Worm (Caenorhabditis elegans) whole organism, early embryonic: Measurements from ENCODE around the gene Y43F8C.15.
"Not testable (repeated sequence)": the region's sequence is repeated elsewhere in the genome, so short reads cannot be mapped to it uniquely, and the experiment has no call there.

Experiments used
- B0310.2 ChIP-seq: sonication (generic microtip); optimal IDR thresholded peaks from 2 replicates; lab custom pipeline; 2016; ENCODE audit warnings: mild to moderate bottlenecking, missing genetic modification characterization, missing compliant biosample characterization
- F13C5.2 ChIP-seq: sonication (generic microtip); optimal IDR thresholded peaks from 2 replicates; lab custom pipeline; 2017; ENCODE audit warnings: mild to moderate bottlenecking, missing genetic modification characterization, inconsistent platforms, missing compliant biosample characterization
- aly-1 ChIP-seq: sonication (generic microtip); optimal IDR thresholded peaks from 2 replicates; lab custom pipeline; 2016; ENCODE audit warnings: missing genetic modification characterization, missing compliant biosample characterization
- ama-1 ChIP-seq: fragments of 150-350 bp; optimal IDR thresholded peaks from 2 replicates; lab custom pipeline; 2014
- ceh-13 ChIP-seq: fragments of 200-800 bp; sonication (Bioruptor generic); optimal IDR thresholded peaks from 2 replicates; lab custom pipeline; 2018; ENCODE audit warnings: mild to moderate bottlenecking, missing genetic modification characterization, missing compliant biosample characterization
- ceh-36 ChIP-seq: sonication (generic microtip); optimal IDR thresholded peaks from 2 replicates; lab custom pipeline; 2016; ENCODE audit warnings: missing genetic modification characterization, inconsistent platforms, missing compliant biosample characterization
- ets-7 ChIP-seq: sonication (generic microtip); optimal IDR thresholded peaks from 2 replicates; lab custom pipeline; 2016; ENCODE audit warnings: missing genotype, missing genetic modification characterization, missing compliant biosample characterization
- flt-1 ChIP-seq: fragments of 200-800 bp; sonication (Bioruptor generic); IDR thresholded peaks from 2 replicates; pipeline ENCODE4 v1.3.6; 2022; ENCODE audit warnings: missing genetic modification characterization, missing compliant biosample characterization
- hmbx-1 ChIP-seq: sonication (generic microtip); optimal IDR thresholded peaks from 2 replicates; lab custom pipeline; 2016; ENCODE audit warnings: mild to moderate bottlenecking, missing genetic modification characterization, missing compliant biosample characterization
- hmg-4 ChIP-seq: fragments of 200-800 bp; sonication (Bioruptor generic); optimal IDR thresholded peaks from 2 replicates; lab custom pipeline; 2018; ENCODE audit warnings: mild to moderate bottlenecking, missing genetic modification characterization, missing compliant biosample characterization
- hnd-1 ChIP-seq: sonication (generic microtip); optimal IDR thresholded peaks from 2 replicates; lab custom pipeline; 2016; ENCODE audit warnings: missing genetic modification characterization, missing compliant biosample characterization
- pes-1 ChIP-seq: fragments of 200-800 bp; sonication (Bioruptor generic); IDR thresholded peaks from 2 replicates; pipeline ENCODE4 v1.3.6; 2022; ENCODE audit warnings: missing genetic modification reagents, missing genetic modification characterization, missing compliant biosample characterization
- scrt-1 ChIP-seq: fragments of 200-800 bp; sonication (Bioruptor generic); IDR thresholded peaks from 2 replicates; pipeline ENCODE4 v1.3.6; 2022; ENCODE audit warnings: missing genetic modification characterization, missing compliant biosample characterization
- sea-1 ChIP-seq: fragments of 200-800 bp; sonication (Bioruptor generic); conservative IDR thresholded peaks from 2 replicates; pipeline ENCODE4 v1.3.6; 2022; ENCODE audit warnings: missing genetic modification characterization, missing compliant biosample characterization
- tbx-11 ChIP-seq: fragments of 200-800 bp; sonication (Bioruptor generic); IDR thresholded peaks from 2 replicates; pipeline ENCODE4 v1.3.6; 2022; ENCODE audit warnings: missing genetic modification characterization, missing compliant biosample characterization
- tbx-37 ChIP-seq: fragments of 200-800 bp; sonication (Bioruptor generic); conservative IDR thresholded peaks from 2 replicates; pipeline ENCODE4 v1.3.6; 2022; ENCODE audit warnings: missing genetic modification reagents, missing genetic modification characterization, missing compliant biosample characterization
- tra-4 ChIP-seq: sonication (generic microtip); optimal IDR thresholded peaks from 2 replicates; lab custom pipeline; 2017; ENCODE audit warnings: missing genetic modification characterization, missing compliant biosample characterization

The Y43F8C.15 gene

ce11 chrV:19718660-19719059 lies 8.2 kb upstream of the Y43F8C.15 start:
- TF ChIP-seq ceh-36 (tag; lab: Kevin White, UChicago) (peak; percentile 53), ceh-13 (no peak)

DNA sequence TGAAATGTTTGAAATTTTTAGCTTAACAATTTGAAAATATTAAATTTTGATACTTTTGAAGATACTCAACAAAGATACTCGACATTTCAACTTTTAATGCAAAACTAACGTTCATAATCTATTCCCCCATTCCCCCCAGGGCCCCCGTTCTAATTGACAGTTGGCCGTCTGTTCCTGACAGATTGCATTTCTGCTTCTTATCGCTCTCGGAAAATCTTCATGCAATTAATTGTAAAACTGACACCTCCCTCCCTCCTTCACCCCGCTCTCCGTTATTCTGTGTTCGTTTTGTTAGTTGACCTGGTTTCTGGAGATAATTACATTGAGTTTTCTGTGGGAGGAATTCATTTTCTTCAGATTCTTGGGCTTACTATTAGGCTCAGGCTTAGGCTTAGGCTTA lies 7.5 kb upstream of the Y43F8C.15 start:
- TF ChIP-seq ceh-13 = no peak
- no peak for TF ChIP-seq hmg-4 (GFP tag; lab: Kevin White, UChicago)
- no peak for TF ChIP-seq scrt-1 (GFP tag; lab: Robert Waterston, UW)
- TF ChIP-seq ets-7 (tag; lab: Kevin White, UChicago) = no peak
- TF ChIP-seq tra-4 (tag; lab: Kevin White, UChicago) = no peak
- no peak for TF ChIP-seq sea-1
- no peak for TF ChIP-seq B0310.2 (tag; lab: Kevin White, UChicago)
- no peak for TF ChIP-seq ceh-36 (tag; lab: Kevin White, UChicago)
- no peak for TF ChIP-seq hmbx-1 (tag; lab: Kevin White, UChicago)
- TF ChIP-seq hnd-1 (tag; lab: Kevin White, UChicago) = no peak
- no peak for TF ChIP-seq flt-1 (GFP tag; lab: Robert Waterston, UW)
- TF ChIP-seq tbx-37 (GFP tag; lab: Robert Waterston, UW) = no peak

ce11 chrV:19715847-19716246 lies 5.4 kb upstream of the Y43F8C.15 start, which contains the start of gene Y43F8C.17:
Y43F8C.17 (plus strand) TSS chrV:19716147.
- no peak for TF ChIP-seq hmbx-1 (tag; lab: Kevin White, UChicago)
- no peak for TF ChIP-seq B0310.2 (tag; lab: Kevin White, UChicago)
- TF ChIP-seq sea-1 = no peak
- no peak for TF ChIP-seq aly-1 (tag; lab: Kevin White, UChicago)

ce11 chrV:19715419-19715818 lies 5.0 kb upstream of the Y43F8C.15 start, which contains the start of gene Y43F8C.16:
Y43F8C.16 (minus strand) TSS chrV:19715519.
- no peak for TF ChIP-seq F13C5.2 (tag; lab: Kevin White, UChicago)
- TF ChIP-seq hmg-4 (GFP tag; lab: Kevin White, UChicago) = no peak

ce11 chrV:19711646-19712045 lies 1.2 kb upstream of the Y43F8C.15 start, which contains the start of gene Y43F8C.23:
Y43F8C.23 (minus strand) TSS chrV:19711746.
- not testable (repeated sequence) for TF ChIP-seq F13C5.2 (tag; lab: Kevin White, UChicago); ceh-13; pes-1 (GFP tag; lab: Robert Waterston, UW)

- TF ChIP-seq pes-1 (GFP tag; lab: Robert Waterston, UW) = no peak
- TF ChIP-seq hmg-4 (GFP tag; lab: Kevin White, UChicago) = no peak
- no peak for TF ChIP-seq flt-1 (GFP tag; lab: Robert Waterston, UW)
- TF ChIP-seq scrt-1 (GFP tag; lab: Robert Waterston, UW) = no peak
- no peak for TF ChIP-seq B0310.2 (tag; lab: Kevin White, UChicago)
- no peak for TF ChIP-seq tra-4 (tag; lab: Kevin White, UChicago)
These were observed 1.6 kb downstream of the Y43F8C.15 start, which contains the start of gene srv-3 for ce11 chrV:19708849-19709248. srv-3 (minus strand) TSS chrV:19708949.

DNA sequence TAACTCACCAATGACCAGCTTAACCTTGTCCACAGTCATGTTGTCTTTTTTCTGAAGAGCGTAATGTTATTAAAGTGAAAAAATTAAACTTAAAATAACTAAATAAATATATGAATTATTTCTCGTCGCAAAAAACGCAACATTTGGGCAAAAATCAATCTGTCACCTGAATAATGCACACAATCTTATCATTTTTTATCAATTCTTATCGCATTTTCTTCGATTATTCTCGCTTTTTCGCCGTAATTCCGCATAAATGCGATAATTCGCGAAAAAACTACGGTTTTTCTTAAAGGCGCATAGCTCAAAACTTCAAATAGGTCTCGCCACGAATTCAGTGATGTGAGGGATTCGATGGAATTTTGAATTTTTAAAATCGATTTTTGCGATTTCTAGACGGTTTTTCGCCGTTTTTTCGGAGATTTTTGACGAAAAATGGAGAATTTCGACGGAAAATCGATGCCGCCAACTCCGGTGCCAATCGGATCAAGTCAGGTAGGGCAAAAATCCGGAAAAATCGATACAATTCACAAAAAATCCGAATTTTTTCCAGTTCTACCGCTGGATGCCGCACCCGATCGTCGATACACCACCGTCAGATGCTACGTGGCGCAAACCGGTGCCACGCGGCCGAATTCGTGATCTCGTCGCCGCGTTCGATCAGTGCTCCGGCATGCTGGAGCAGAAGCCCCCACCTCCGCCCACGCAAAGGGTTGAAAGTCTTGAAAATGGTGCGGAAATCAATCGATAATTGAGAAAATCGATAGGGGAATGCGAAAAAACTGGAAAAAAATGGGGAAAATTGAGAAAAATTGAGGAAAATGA lies 12.9 kb downstream of the Y43F8C.15 start, which contains the start of the genes Y43F8C.13 and ani-3:
TSS of gene Y43F8C.13 (minus strand) at position 51 of the 825 bp plus-strand sequence.
TSS of gene ani-3 (plus strand) at position 385 of the 825 bp plus-strand sequence.
- no peak for TF ChIP-seq scrt-1 (GFP tag; lab: Robert Waterston, UW)
- no peak for TF ChIP-seq hnd-1 (tag; lab: Kevin White, UChicago)
- TF ChIP-seq tbx-11 (GFP tag; lab: Robert Waterston, UW) = no peak
- TF ChIP-seq tra-4 (tag; lab: Kevin White, UChicago) = no peak
- TF ChIP-seq pes-1 (GFP tag; lab: Robert Waterston, UW) = no peak
- TF ChIP-seq ama-1 = no peak
- TF ChIP-seq sea-1 = no peak
- TF ChIP-seq flt-1 (GFP tag; lab: Robert Waterston, UW) = no peak
- TF ChIP-seq ceh-13 = no peak
- no peak for TF ChIP-seq hmbx-1 (tag; lab: Kevin White, UChicago)
- TF ChIP-seq B0310.2 (tag; lab: Kevin White, UChicago) = no peak
- TF ChIP-seq ets-7 (tag; lab: Kevin White, UChicago) = no peak
- TF ChIP-seq ceh-36 (tag; lab: Kevin White, UChicago) = no peak

DNA sequence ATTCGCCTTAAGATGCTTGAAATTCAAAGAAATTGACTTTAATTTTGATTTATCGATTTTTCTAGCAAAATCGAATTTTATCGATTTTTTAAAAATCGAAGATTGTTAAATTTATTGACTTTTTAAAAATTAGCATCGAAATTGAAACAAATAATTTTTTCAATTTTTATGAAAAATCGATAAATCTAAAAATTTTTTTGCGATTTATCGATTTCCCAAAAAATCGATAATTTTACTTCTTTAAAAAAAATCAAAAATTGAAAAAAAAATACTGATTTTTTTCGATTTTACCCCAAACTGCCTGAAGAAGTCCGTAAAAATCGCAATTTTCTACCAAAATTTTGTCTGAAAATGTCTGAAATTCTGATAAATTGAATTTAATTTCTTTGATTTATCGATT lies 18.5 kb downstream of the Y43F8C.15 start:
- no peak for TF ChIP-seq hnd-1 (tag; lab: Kevin White, UChicago)
- no peak for TF ChIP-seq ama-1
- no peak for TF ChIP-seq flt-1 (GFP tag; lab: Robert Waterston, UW)
- TF ChIP-seq hmbx-1 (tag; lab: Kevin White, UChicago) = no peak
- no peak for TF ChIP-seq tbx-37 (GFP tag; lab: Robert Waterston, UW)
- no peak for TF ChIP-seq ets-7 (tag; lab: Kevin White, UChicago)
- no peak for TF ChIP-seq pes-1 (GFP tag; lab: Robert Waterston, UW)
- no peak for TF ChIP-seq scrt-1 (GFP tag; lab: Robert Waterston, UW)
- no peak for TF ChIP-seq tbx-11 (GFP tag; lab: Robert Waterston, UW)
